Fruit fly (Drosophila melanogaster) whole organism, larva: ENCODE measurements around the gene ArgRS.
"Not testable (repeated sequence)": the region's sequence is repeated elsewhere in the genome, so short reads cannot be mapped to it uniquely, and the experiment has no call there.

Experiments
- noc ChIP-seq: fragments of 200-800 bp; sonication (Bioruptor generic); optimal IDR thresholded peaks from 3 replicates; lab custom pipeline; 2019; ENCODE audit warnings: missing biosample characterization, mild to moderate bottlenecking, missing genetic modification characterization, moderate library complexity

Gene ArgRS

dm6 chrX:15816127-15816526 lies 27.8 kb downstream of the ArgRS start:
- no peak for TF ChIP-seq noc (tag; lab: Kevin White, UChicago)

- TF ChIP-seq noc (tag; lab: Kevin White, UChicago) = no peak
These were observed 29.5 kb downstream of the ArgRS start for dm6 chrX:15814485-15814884.

- TF ChIP-seq noc (tag; lab: Kevin White, UChicago) = no peak
These were observed 30.7 kb downstream of the ArgRS start for dm6 chrX:15813224-15813623.

dm6 chrX:15812615-15812995 lies 31.3 kb downstream of the ArgRS start:
- TF ChIP-seq noc (tag; lab: Kevin White, UChicago) = no peak

- TF ChIP-seq noc (tag; lab: Kevin White, UChicago) = peak; percentile 46
These were observed 32.0 kb downstream of the ArgRS start for dm6 chrX:15811666-15812614.

dm6 chrX:15809255-15809654 lies 34.7 kb downstream of the ArgRS start, which contains the start of gene CG8509:
Gene CG8509, plus strand, starts transcription at chrX:15809555.
- TF ChIP-seq noc (tag; lab: Kevin White, UChicago) = no peak

dm6 chrX:15807915-15808314 lies 36.0 kb downstream of the ArgRS start:
- no peak for TF ChIP-seq noc (tag; lab: Kevin White, UChicago)

- no peak for TF ChIP-seq noc (tag; lab: Kevin White, UChicago)
These were observed 38.4 kb downstream of the ArgRS start for dm6 chrX:15805523-15805922.

- no peak for TF ChIP-seq noc (tag; lab: Kevin White, UChicago)
These were observed 39.2 kb downstream of the ArgRS start for dm6 chrX:15804790-15805189.

dm6 chrX:15803764-15804563 lies 40.0 kb downstream of the ArgRS start, which contains the start of the genes PGRP-LE and sd:
Gene PGRP-LE, minus strand, starts transcription at chrX:15803880.
Gene sd, plus strand, starts transcription at chrX:15804370.
- no peak for TF ChIP-seq noc (tag; lab: Kevin White, UChicago)

- TF ChIP-seq noc (tag; lab: Kevin White, UChicago) = no peak
These were observed 40.9 kb downstream of the ArgRS start for dm6 chrX:15802880-15803650.

dm6 chrX:15799085-15799557 lies 44.8 kb downstream of the ArgRS start, which contains the start of the genes sordd2 and CG15602:
Gene sordd2, minus strand, starts transcription at chrX:15799162.
Gene CG15602, plus strand, starts transcription at chrX:15799426.
- TF ChIP-seq noc (tag; lab: Kevin White, UChicago) = not testable (repeated sequence)

dm6 chrX:15795951-15796443 lies 47.9 kb downstream of the ArgRS start, which contains the start of gene sordd1:
Gene sordd1, minus strand, starts transcription at chrX:15796028.
- TF ChIP-seq noc (tag; lab: Kevin White, UChicago) = not testable (repeated sequence)
